Fruit fly (Drosophila melanogaster) whole organism: ENCODE data around the gene Mrgn1.

Experiments
- Dll ChIP-seq: fragments of >200 bp; optimal IDR thresholded peaks from 2 replicates; lab custom pipeline; 2017
- EcR ChIP-seq, 2 experiments: fragments of >200 bp; optimal IDR thresholded peaks; 2 replicates each; lab custom pipeline; 2017; ENCODE audit warnings: missing biosample characterization in 2 of 2, missing genetic modification characterization in 2 of 2, missing genetic modification reagents in 2 of 2
- psq ChIP-seq: fragments of >200 bp; optimal IDR thresholded peaks from 2 replicates; lab custom pipeline; 2017

dm6 chrX:13736174-13736482 is 14.4 kb upstream of the Mrgn1 start, which contains the start of gene g:
- TF ChIP-seq Dll (no peak), EcR (GFP tag; optimal IDR thresholded peaks at IDR 0.05; lab: Kevin White, UChicago) (no peak), psq (no peak)
